Worm (Caenorhabditis elegans) whole organism, mixed stage, embryonic: ENCODE measurements around the gene lhpp-1.

Experiments
- M03D4.4 ChIP-seq: sonication (generic microtip); optimal IDR thresholded peaks from 2 replicates; lab custom pipeline; 2017; ENCODE audit warnings: mild to moderate bottlenecking, missing genetic modification characterization, missing compliant biosample characterization
- ces-1 ChIP-seq: fragments of 150-350 bp; optimal IDR thresholded peaks from 2 replicates; lab custom pipeline; 2014; ENCODE audit warnings: missing biosample characterization, missing genetic modification reagents, missing genetic modification characterization
- elt-1 ChIP-seq: sonication (generic microtip); optimal IDR thresholded peaks from 2 replicates; lab custom pipeline; 2017; ENCODE audit warnings: missing genetic modification characterization, mild to moderate bottlenecking, missing compliant biosample characterization, antibody characterized with exemption, moderate library complexity, borderline replicate concordance; ENCODE audit not compliant: insufficient read depth
- hlh-1 ChIP-seq: fragments of 150-350 bp; optimal IDR thresholded peaks from 2 replicates; lab custom pipeline; 2014; ENCODE audit warnings: missing biosample characterization, missing genetic modification reagents, missing genetic modification characterization
- lin-13 ChIP-seq: fragments of 150-350 bp; optimal IDR thresholded peaks from 2 replicates; lab custom pipeline; 2014; ENCODE audit warnings: missing biosample characterization, missing genetic modification characterization
- lsy-2 ChIP-seq: fragments of 150-350 bp; optimal IDR thresholded peaks from 2 replicates; lab custom pipeline; 2014; ENCODE audit warnings: missing biosample characterization, missing genetic modification characterization
- mep-1 ChIP-seq: fragments of 150-350 bp; optimal IDR thresholded peaks from 2 replicates; lab custom pipeline; 2017; ENCODE audit warnings: missing biosample characterization, missing genetic modification reagents, missing genetic modification characterization, inconsistent platforms
- nhr-12 ChIP-seq: fragments of 150-350 bp; optimal IDR thresholded peaks from 2 replicates; lab custom pipeline; 2014; ENCODE audit warnings: missing biosample characterization, missing genetic modification characterization
- nhr-28 ChIP-seq: fragments of 150-350 bp; optimal IDR thresholded peaks from 2 replicates; lab custom pipeline; 2014; ENCODE audit warnings: missing biosample characterization, missing genetic modification characterization
- nhr-76 ChIP-seq: sonication (generic microtip); optimal IDR thresholded peaks from 2 replicates; lab custom pipeline; 2017; ENCODE audit warnings: missing biosample characterization, missing genetic modification characterization
- pha-4 ChIP-seq: fragments of 150-350 bp; optimal IDR thresholded peaks from 2 replicates; lab custom pipeline; 2018; ENCODE audit warnings: missing biosample characterization, missing genetic modification reagents, missing genetic modification characterization
- snpc-4 ChIP-seq: fragments of 150-350 bp; optimal IDR thresholded peaks from 2 replicates; lab custom pipeline; 2014; ENCODE audit warnings: missing biosample characterization, missing genetic modification characterization
- unc-39 ChIP-seq: fragments of 150-350 bp; optimal IDR thresholded peaks from 2 replicates; lab custom pipeline; 2014; ENCODE audit warnings: missing biosample characterization, missing genetic modification characterization
- unc-62 ChIP-seq: fragments of 150-350 bp; optimal IDR thresholded peaks from 2 replicates; lab custom pipeline; 2014; ENCODE audit warnings: missing biosample characterization, missing genetic modification reagents, missing genetic modification characterization

DNA sequence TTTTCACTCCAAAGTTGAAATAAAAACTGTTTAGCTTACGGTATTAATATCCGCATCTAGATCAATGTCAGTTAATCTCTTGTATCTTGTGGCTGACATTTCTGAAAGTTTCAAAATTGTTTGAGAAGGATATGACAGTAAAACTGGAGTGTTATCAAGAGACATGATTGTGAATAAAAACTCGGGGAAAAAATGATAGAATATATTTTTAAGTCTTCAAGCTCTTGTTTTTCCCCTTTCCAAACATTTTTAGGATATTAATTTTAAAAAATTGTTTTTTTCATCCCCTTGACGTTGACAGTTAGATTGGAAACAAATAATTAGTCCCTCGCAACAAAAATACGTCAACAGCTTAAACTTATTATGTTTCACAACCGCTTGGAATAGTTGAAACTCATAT lies 36.7 kb downstream of the lhpp-1 start, which contains the start of gene R07B7.6:
- TF ChIP-seq nhr-12 (no peak), lsy-2 (tag; lab: Kevin White, UChicago) (no peak), M03D4.4 (tag; lab: Kevin White, UChicago) (no peak), ces-1 (no peak), snpc-4 (no peak), hlh-1 (tag; lab: Kevin White, UChicago) (no peak), unc-39 (tag; lab: Kevin White, UChicago) (no peak), nhr-76 (tag; lab: Kevin White, UChicago) (no peak), elt-1 (tag; lab: Kevin White, UChicago) (no peak), lin-13 (no peak), mep-1 (no peak), nhr-28 (tag; lab: Kevin White, UChicago) (no peak), unc-62 (GFP tag; lab: Kevin White, UChicago) (no peak), pha-4 (tag; lab: Kevin White, UChicago) (no peak)
